Fruit fly (Drosophila melanogaster) Kc167 (cell line): ENCODE results near the gene Ccdc114.

Source experiments
- Myc ChIP-seq: fragments of >200 bp; optimal IDR thresholded peaks from 2 replicates; lab custom pipeline; 2017; ENCODE audit warnings: missing external identifiers
- Sin3A ChIP-seq: fragments of >200 bp; optimal IDR thresholded peaks from 2 replicates; lab custom pipeline; 2018; ENCODE audit warnings: missing external identifiers
- h ChIP-seq: fragments of >200 bp; optimal IDR thresholded peaks from 3 replicates; lab custom pipeline; 2018; ENCODE audit warnings: missing external identifiers
- insv ChIP-seq: fragments of >200 bp; optimal IDR thresholded peaks from 3 replicates; lab custom pipeline; 2018; ENCODE audit warnings: missing external identifiers
- psq ChIP-seq: fragments of >200 bp; optimal IDR thresholded peaks from 2 replicates; lab custom pipeline; 2017; ENCODE audit warnings: missing external identifiers
- ttk ChIP-seq: sonication (Bioruptor generic); optimal IDR thresholded peaks from 2 replicates; lab custom pipeline; 2017; ENCODE audit warnings: missing external identifiers

DNA sequence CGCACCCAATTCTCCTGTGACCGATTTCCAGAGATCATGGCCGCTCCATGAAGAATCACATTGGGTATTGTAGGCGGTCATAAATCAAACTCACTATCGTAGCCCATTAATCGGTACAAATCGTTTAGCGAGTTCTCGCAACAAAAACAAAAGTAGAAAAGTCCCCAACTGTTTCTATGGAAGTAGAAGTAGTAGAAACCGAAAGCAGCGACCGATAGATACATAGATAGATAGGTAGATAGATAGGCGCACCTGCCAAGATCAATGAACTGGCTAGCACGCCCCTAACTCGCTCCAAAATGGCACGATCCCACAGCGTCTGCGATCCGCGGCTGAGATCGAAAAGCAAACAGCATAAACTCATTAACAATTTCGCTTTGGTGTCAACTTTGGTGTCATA is 23.8 kb downstream of the Ccdc114 start:
- TF ChIP-seq h (lab: Kevin White, UChicago) (no peak), psq (no peak), ttk (lab: Kevin White, UChicago) (no peak), Myc (lab: Kevin White, UChicago) (no peak), Sin3A (no peak), insv (lab: Kevin White, UChicago) (no peak)
